Worm (Caenorhabditis elegans) whole organism, L4 larva: Measurements from ENCODE around the gene rps-21.
A peak's percentile ranks its signal among the peaks of the same experiment; 100 is the strongest.

Experiments used
- F10B5.3 ChIP-seq: sonication (generic microtip); optimal IDR thresholded peaks from 2 replicates; lab custom pipeline; 2016; ENCODE audit warnings: mild to moderate bottlenecking, missing genetic modification characterization, missing compliant biosample characterization
- R02D3.7 ChIP-seq: fragments of 150-350 bp; sonication (generic microtip); optimal IDR thresholded peaks from 3 replicates; lab custom pipeline; 2014; ENCODE audit warnings: missing biosample characterization, missing genetic modification characterization
- Y105C5A.15 ChIP-seq: fragments of 200-800 bp; sonication (Bioruptor generic); IDR thresholded peaks from 2 replicates; pipeline ENCODE4 v1.3.6; 2022; ENCODE audit warnings: missing genetic modification characterization, missing compliant biosample characterization
- Y48G9A.11 ChIP-seq: fragments of 200-800 bp; sonication (Bioruptor generic); IDR thresholded peaks from 2 replicates; pipeline ENCODE4 v1.3.6; 2022; ENCODE audit warnings: missing genetic modification reagents, missing genetic modification characterization, missing compliant biosample characterization
- Y75B8A.6 ChIP-seq: fragments of 200-800 bp; sonication (Bioruptor generic); IDR thresholded peaks from 2 replicates; pipeline ENCODE4 v1.3.6; 2022; ENCODE audit warnings: missing genetic modification reagents, missing genetic modification characterization, missing compliant biosample characterization
- aha-1 ChIP-seq: fragments of 150-350 bp; peaks from one replicate; lab custom pipeline; 2014; ENCODE audit warnings: missing biosample characterization, missing genetic modification characterization
- aly-2 ChIP-seq: sonication (generic microtip); optimal IDR thresholded peaks from 2 replicates; lab custom pipeline; 2018; ENCODE audit warnings: missing biosample characterization, missing genetic modification characterization
- ama-1 ChIP-seq: fragments of 150-350 bp; optimal IDR thresholded peaks from 2 replicates; lab custom pipeline; 2014; ENCODE audit warnings: inconsistent platforms, mixed read lengths
- ceh-44 ChIP-seq: fragments of 200-800 bp; sonication (Bioruptor generic); IDR thresholded peaks from 2 replicates; pipeline ENCODE4 v1.3.6; 2022; ENCODE audit warnings: missing genetic modification reagents, missing genetic modification characterization, missing compliant biosample characterization
- ceh-62 ChIP-seq: sonication (generic microtip); optimal IDR thresholded peaks from 2 replicates; lab custom pipeline; 2017; ENCODE audit warnings: missing biosample characterization, missing genetic modification characterization
- ceh-82 ChIP-seq: sonication (generic microtip); optimal IDR thresholded peaks from 2 replicates; lab custom pipeline; 2017; ENCODE audit warnings: missing biosample characterization, missing genetic modification characterization
- cey-2 ChIP-seq: sonication (generic microtip); optimal IDR thresholded peaks from 3 replicates; lab custom pipeline; 2017; ENCODE audit warnings: missing genetic modification characterization, mild to moderate bottlenecking, missing compliant biosample characterization, antibody characterized with exemption, borderline replicate concordance; ENCODE audit not compliant: insufficient read depth
- daf-12 ChIP-seq: fragments of 150-350 bp; optimal IDR thresholded peaks from 2 replicates; lab custom pipeline; 2014; ENCODE audit warnings: missing biosample characterization, missing genetic modification reagents, missing genetic modification characterization
- daf-16 ChIP-seq, 3 experiments: sonication (generic microtip); optimal IDR thresholded peaks; 2 replicates each; lab custom pipeline; 2016 to 2017; ENCODE audit warnings: missing genetic modification characterization in 3 of 3, missing genetic modification reagents in 3 of 3, mild to moderate bottlenecking in 2 of 3, missing compliant biosample characterization in 2 of 3, missing biosample characterization in 1 of 3, moderate library complexity in 1 of 3
- dmd-6 ChIP-seq: fragments of 200-800 bp; sonication (Bioruptor generic); IDR thresholded peaks from 2 replicates; pipeline ENCODE4 v1.3.6; 2022; ENCODE audit warnings: missing genetic modification reagents, missing genetic modification characterization, missing compliant biosample characterization
- dmd-8 ChIP-seq: fragments of 200-800 bp; sonication (Bioruptor generic); IDR thresholded peaks from 2 replicates; pipeline ENCODE4 v1.3.6; 2022; ENCODE audit warnings: missing genetic modification characterization, missing compliant biosample characterization
- dmd-9 ChIP-seq: fragments of 200-800 bp; sonication (Bioruptor generic); IDR thresholded peaks from 2 replicates; pipeline ENCODE4 v1.3.6; 2022; ENCODE audit warnings: missing genetic modification reagents, missing genetic modification characterization, missing compliant biosample characterization
- duxl-1 ChIP-seq: sonication (generic microtip); optimal IDR thresholded peaks from 2 replicates; lab custom pipeline; 2016; ENCODE audit warnings: mild to moderate bottlenecking, missing genetic modification characterization, moderate library complexity, missing compliant biosample characterization; ENCODE audit not compliant: poor library complexity
- dve-1 ChIP-seq: sonication (generic microtip); optimal IDR thresholded peaks from 2 replicates; lab custom pipeline; 2017; ENCODE audit warnings: antibody characterized with exemption, mild to moderate bottlenecking, missing genetic modification characterization, missing compliant biosample characterization; ENCODE audit not compliant: insufficient read depth
- hlh-11 ChIP-seq: fragments of 200-800 bp; sonication (Bioruptor generic); optimal IDR thresholded peaks from 2 replicates; lab custom pipeline; 2018; ENCODE audit warnings: mild to moderate bottlenecking, missing genetic modification characterization, missing compliant biosample characterization
- hlh-30 ChIP-seq: sonication (generic microtip); optimal IDR thresholded peaks from 2 replicates; lab custom pipeline; 2017; ENCODE audit warnings: antibody characterized with exemption, mild to moderate bottlenecking, missing genetic modification characterization, missing compliant biosample characterization; ENCODE audit not compliant: insufficient read depth
- lin-13 ChIP-seq: fragments of 150-350 bp; optimal IDR thresholded peaks from 2 replicates; lab custom pipeline; 2014; ENCODE audit warnings: missing biosample characterization, missing genetic modification reagents, missing genetic modification characterization
- lin-15B ChIP-seq: fragments of 150-350 bp; sonication (generic microtip); optimal IDR thresholded peaks from 3 replicates; lab custom pipeline; 2014; ENCODE audit warnings: missing biosample characterization, missing genetic modification characterization
- madf-5 ChIP-seq, 2 experiments: fragments of 200-800 bp; sonication (Bioruptor generic); IDR thresholded peaks; 2 replicates each; pipeline ENCODE4 v1.3.6; 2022; ENCODE audit warnings: missing compliant biosample characterization in 2 of 2, missing genetic modification characterization in 2 of 2
- mes-2 ChIP-seq: sonication (generic microtip); optimal IDR thresholded peaks from 2 replicates; lab custom pipeline; 2016; ENCODE audit warnings: missing genotype, mild to moderate bottlenecking, missing genetic modification characterization, missing compliant biosample characterization; ENCODE audit not compliant: poor library complexity, severe bottlenecking
- mxl-2 ChIP-seq: fragments of 200-800 bp; sonication (Bioruptor generic); conservative IDR thresholded peaks from 2 replicates; pipeline ENCODE4 v1.3.6; 2022; ENCODE audit warnings: missing genetic modification reagents, missing genetic modification characterization, missing compliant biosample characterization
- nhr-10 ChIP-seq: fragments of 150-350 bp; optimal IDR thresholded peaks from 2 replicates; lab custom pipeline; 2014; ENCODE audit warnings: missing biosample characterization, missing genetic modification characterization
- nhr-11 ChIP-seq: fragments of 150-350 bp; optimal IDR thresholded peaks from 2 replicates; lab custom pipeline; 2014; ENCODE audit warnings: missing biosample characterization, missing genetic modification characterization
- nhr-237 ChIP-seq: sonication (generic microtip); optimal IDR thresholded peaks from 2 replicates; lab custom pipeline; 2017; ENCODE audit warnings: missing biosample characterization, missing genetic modification characterization
- nhr-28 ChIP-seq: fragments of 150-350 bp; optimal IDR thresholded peaks from 2 replicates; lab custom pipeline; 2014; ENCODE audit warnings: missing biosample characterization, missing genetic modification characterization
- nhr-6 ChIP-seq: fragments of 150-350 bp; optimal IDR thresholded peaks from 2 replicates; lab custom pipeline; 2014; ENCODE audit warnings: missing biosample characterization, missing genetic modification characterization
- nhr-76 ChIP-seq: fragments of 150-350 bp; optimal IDR thresholded peaks from 2 replicates; lab custom pipeline; 2014; ENCODE audit warnings: missing biosample characterization, missing genetic modification characterization
- nhr-77 ChIP-seq: fragments of 150-350 bp; optimal IDR thresholded peaks from 2 replicates; lab custom pipeline; 2014; ENCODE audit warnings: missing biosample characterization, missing genetic modification characterization
- pqm-1 ChIP-seq: sonication (generic microtip); optimal IDR thresholded peaks from 2 replicates; lab custom pipeline; 2017; ENCODE audit warnings: missing biosample characterization, missing genetic modification characterization
- spr-1 ChIP-seq: sonication (generic microtip); optimal IDR thresholded peaks from 2 replicates; lab custom pipeline; 2016; ENCODE audit warnings: mild to moderate bottlenecking, missing genetic modification characterization, missing compliant biosample characterization
- tag-97 ChIP-seq: fragments of 200-800 bp; sonication (Bioruptor generic); IDR thresholded peaks from 2 replicates; pipeline ENCODE4 v1.3.6; 2022; ENCODE audit warnings: missing genetic modification characterization, missing compliant biosample characterization
- unc-62 ChIP-seq, 3 experiments: fragments of 150-350 bp in 1 of 3; sonication (generic microtip); optimal IDR thresholded peaks in 2 of 3; peaks in 1 of 3; 1 replicate in 1 of 3; 2 replicates in 2 of 3; lab custom pipeline; 2014 to 2017; ENCODE audit warnings: missing biosample characterization in 3 of 3, missing genetic modification characterization in 3 of 3, missing genetic modification reagents in 3 of 3, missing genotype in 1 of 3
- vab-7 ChIP-seq: fragments of 200-800 bp; sonication (Bioruptor generic); IDR thresholded peaks from 2 replicates; pipeline ENCODE4 v1.3.6; 2022; ENCODE audit warnings: missing genetic modification reagents, missing genetic modification characterization, missing compliant biosample characterization
- zfp-2 ChIP-seq: sonication (generic microtip); optimal IDR thresholded peaks from 2 replicates; lab custom pipeline; 2016; ENCODE audit warnings: mild to moderate bottlenecking, missing genetic modification characterization, missing compliant biosample characterization
- zfp-3 ChIP-seq: fragments of 200-800 bp; sonication (Bioruptor generic); conservative IDR thresholded peaks from 2 replicates; pipeline ENCODE4 v1.3.6; 2022; ENCODE audit warnings: missing genetic modification reagents, missing genetic modification characterization, missing compliant biosample characterization
- zip-11 ChIP-seq: fragments of 200-800 bp; sonication (Bioruptor generic); IDR thresholded peaks from 2 replicates; pipeline ENCODE4 v1.3.6; 2022; ENCODE audit warnings: missing genetic modification characterization, missing compliant biosample characterization
- zip-2 ChIP-seq: fragments of 150-350 bp; optimal IDR thresholded peaks from 2 replicates; lab custom pipeline; 2014; ENCODE audit warnings: missing biosample characterization, missing genetic modification characterization
- ztf-11 ChIP-seq: fragments of 150-350 bp; optimal IDR thresholded peaks from 2 replicates; lab custom pipeline; 2014; ENCODE audit warnings: missing biosample characterization, missing genetic modification characterization

rps-21 gene

ce11 chrIII:7212028-7212427, 22.6 kb upstream of the rps-21 start:
- TF ChIP-seq ceh-62 (tag; lab: Kevin White, UChicago) (no peak), nhr-77 (no peak), Y105C5A.15 (GFP tag; lab: Robert Waterston, UW) (no peak), mes-2 (tag; lab: Kevin White, UChicago) (no peak), hlh-11 (tag; lab: Kevin White, UChicago) (peak; percentile 31), dmd-9 (no peak), daf-16 (GFP tag; optimal IDR thresholded peaks at IDR 0.05; lab: Kevin White, UChicago) (no peak), daf-16 (tag; optimal IDR thresholded peaks at IDR 0.05; lab: Kevin White, UChicago) (peak; percentile 29), pqm-1 (tag; lab: Kevin White, UChicago) (peak; percentile 55), unc-62 (GFP tag; optimal IDR thresholded peaks at IDR 0.05 in 1 of 2; lab: Kevin White, UChicago) (peak in 1 of 2 experiments; percentile 61), unc-62 (tag; optimal IDR thresholded peaks at IDR 0.05; lab: Kevin White, UChicago) (no peak), nhr-6 (tag; lab: Kevin White, UChicago) (no peak), cey-2 (tag; lab: Kevin White, UChicago) (no peak), hlh-30 (tag; lab: Kevin White, UChicago) (no peak), R02D3.7 (tag; lab: Kevin White, UChicago) (no peak), nhr-237 (tag; lab: Kevin White, UChicago) (no peak), Y75B8A.6 (no peak), dmd-8 (no peak), dmd-6 (GFP tag; lab: Robert Waterston, UW) (peak; percentile 28; the same call in 1 of the 2 replicates), duxl-1 (tag; lab: Kevin White, UChicago) (no peak), nhr-11 (tag; lab: Kevin White, UChicago) (no peak), vab-7 (GFP tag; lab: Robert Waterston, UW) (no peak), lin-13 (no peak), zfp-3 (GFP tag; lab: Robert Waterston, UW) (no peak), zip-11 (GFP tag; lab: Robert Waterston, UW) (no peak), zip-2 (tag; lab: Kevin White, UChicago) (no peak), Y48G9A.11 (no peak), ceh-82 (no peak), ama-1 (lab: Kevin White, UChicago) (no peak), nhr-28 (tag; lab: Kevin White, UChicago) (peak; percentile 36), aly-2 (tag; lab: Kevin White, UChicago) (no peak), daf-12 (tag; lab: Kevin White, UChicago) (no peak), madf-5 (GFP tag; IDR thresholded peaks at IDR 0.05; lab: Robert Waterston, UW) (no peak), ceh-44 (GFP tag; lab: Robert Waterston, UW) (no peak), spr-1 (tag; lab: Kevin White, UChicago) (no peak), dve-1 (no peak), zfp-2 (tag; lab: Kevin White, UChicago) (no peak), lin-15B (tag; lab: Kevin White, UChicago) (no peak)

DNA sequence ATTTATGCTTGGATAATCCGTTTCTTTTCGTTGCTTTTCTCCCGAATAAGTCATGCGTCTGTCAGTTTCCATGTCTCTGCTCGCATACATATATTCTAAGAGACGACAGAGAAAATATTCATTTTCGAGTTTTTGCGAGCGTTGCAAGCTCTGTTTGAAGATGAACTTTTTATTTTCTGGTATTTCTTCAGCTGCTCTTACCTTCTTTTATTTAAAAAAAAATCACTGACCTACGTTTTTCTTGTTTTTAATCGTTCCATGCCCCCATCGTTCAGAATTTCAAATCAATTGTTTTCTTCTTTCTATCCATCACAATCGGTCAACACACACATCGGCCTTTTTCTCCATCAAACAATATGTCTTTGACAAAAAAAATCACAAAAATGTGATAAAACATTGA, 21.1 kb upstream of the rps-21 start:
- TF ChIP-seq mes-2 (tag; lab: Kevin White, UChicago): peak; percentile 35
- no peak for TF ChIP-seq mxl-2 (GFP tag; lab: Robert Waterston, UW)
- no peak for TF ChIP-seq ztf-11
- TF ChIP-seq aly-2 (tag; lab: Kevin White, UChicago): no peak
- no peak for TF ChIP-seq dmd-8
- TF ChIP-seq nhr-76: no peak
- TF ChIP-seq tag-97 (GFP tag; lab: Robert Waterston, UW): no peak
- no peak for TF ChIP-seq nhr-10 (tag; lab: Kevin White, UChicago)
- peak; percentile 90 for TF ChIP-seq aha-1 (tag; lab: Kevin White, UChicago)
- no peak for TF ChIP-seq nhr-6 (tag; lab: Kevin White, UChicago)
- no peak for TF ChIP-seq F10B5.3 (tag; lab: Kevin White, UChicago)
- peak in 1 of 2 experiments; percentile 76 for TF ChIP-seq unc-62 (GFP tag; optimal IDR thresholded peaks at IDR 0.05 in 1 of 2; lab: Kevin White, UChicago)
- no peak for TF ChIP-seq unc-62 (tag; optimal IDR thresholded peaks at IDR 0.05; lab: Kevin White, UChicago)
